Worm (Caenorhabditis elegans) whole organism, L3 larva: ENCODE measurements around the gene gcy-27.
A peak's percentile ranks its signal among the peaks of the same experiment; 100 is the strongest.

Experiments
- aly-2 ChIP-seq: fragments of 150-350 bp; optimal IDR thresholded peaks from 2 replicates; lab custom pipeline; 2014; ENCODE audit warnings: missing biosample characterization, missing genetic modification characterization
- ama-1 ChIP-seq: fragments of 150-350 bp; optimal IDR thresholded peaks from 2 replicates; lab custom pipeline; 2018
- ceh-82 ChIP-seq: fragments of 150-350 bp; optimal IDR thresholded peaks from 2 replicates; lab custom pipeline; 2014; ENCODE audit warnings: missing biosample characterization, missing genetic modification characterization
- ceh-9 ChIP-seq: sonication (generic microtip); optimal IDR thresholded peaks from 2 replicates; lab custom pipeline; 2018; ENCODE audit warnings: missing biosample characterization, missing genetic modification characterization
- daf-12 ChIP-seq: fragments of 150-350 bp; optimal IDR thresholded peaks from 2 replicates; lab custom pipeline; 2014; ENCODE audit warnings: missing biosample characterization, missing genetic modification reagents, missing genetic modification characterization
- egl-27 ChIP-seq: sonication (generic microtip); optimal IDR thresholded peaks from 4 replicates; lab custom pipeline; 2017; ENCODE audit warnings: missing biosample characterization, missing genetic modification reagents, missing genetic modification characterization
- elt-2 ChIP-seq: sonication (generic microtip); optimal IDR thresholded peaks from 2 replicates; lab custom pipeline; 2016; ENCODE audit warnings: missing genetic modification reagents, mild to moderate bottlenecking, missing genetic modification characterization, missing compliant biosample characterization
- elt-3 ChIP-seq, 3 experiments: fragments of 150-350 bp in 1 of 3; sonication (generic microtip) in 2 of 3; optimal IDR thresholded peaks; 2 replicates in 2 of 3; 4 replicates in 1 of 3; lab custom pipeline; 2014 to 2017; ENCODE audit warnings: missing biosample characterization in 3 of 3, missing genetic modification characterization in 3 of 3
- lin-15B ChIP-seq: fragments of 150-350 bp; optimal IDR thresholded peaks from 2 replicates; lab custom pipeline; 2014; ENCODE audit warnings: missing biosample characterization, missing genetic modification characterization
- lin-39 ChIP-seq: fragments of 150-350 bp; optimal IDR thresholded peaks from 2 replicates; lab custom pipeline; 2018; ENCODE audit warnings: missing biosample characterization, missing genetic modification reagents, missing genetic modification characterization
- lsy-12 ChIP-seq: sonication (generic microtip); optimal IDR thresholded peaks from 2 replicates; lab custom pipeline; 2016; ENCODE audit warnings: mild to moderate bottlenecking, missing genetic modification characterization, missing compliant biosample characterization
- nfya-1 ChIP-seq: sonication (generic microtip); optimal IDR thresholded peaks from 2 replicates; lab custom pipeline; 2017; ENCODE audit warnings: missing genetic modification characterization, mild to moderate bottlenecking, missing compliant biosample characterization, antibody characterized with exemption, moderate library complexity; ENCODE audit not compliant: insufficient read depth
- nhr-11 ChIP-seq: fragments of 150-350 bp; optimal IDR thresholded peaks from 2 replicates; lab custom pipeline; 2014; ENCODE audit warnings: missing biosample characterization, missing genetic modification characterization
- nhr-23 ChIP-seq: fragments of 150-350 bp; optimal IDR thresholded peaks from 2 replicates; lab custom pipeline; 2014; ENCODE audit warnings: missing biosample characterization, missing genetic modification reagents, missing genetic modification characterization
- nhr-25 ChIP-seq: sonication (generic microtip); optimal IDR thresholded peaks from 2 replicates; lab custom pipeline; 2017; ENCODE audit warnings: missing biosample characterization, missing genetic modification characterization
- nhr-77 ChIP-seq: fragments of 150-350 bp; optimal IDR thresholded peaks from 2 replicates; lab custom pipeline; 2014; ENCODE audit warnings: missing biosample characterization, missing genetic modification characterization
- sea-2 ChIP-seq: fragments of 150-350 bp; sonication (generic microtip); optimal IDR thresholded peaks from 4 replicates; lab custom pipeline; 2014; ENCODE audit warnings: missing biosample characterization, missing genetic modification reagents, missing genetic modification characterization
- unc-39 ChIP-seq: sonication (generic microtip); optimal IDR thresholded peaks from 4 replicates; lab custom pipeline; 2017; ENCODE audit warnings: missing biosample characterization, missing genetic modification characterization
- ztf-4 ChIP-seq: fragments of 150-350 bp; optimal IDR thresholded peaks from 2 replicates; lab custom pipeline; 2014; ENCODE audit warnings: missing biosample characterization, missing genetic modification characterization

gcy-27 gene

ce11 chrIV:17395910-17396309, 40.5 kb downstream of the gcy-27 start, which contains the start of gene sru-15:
Gene sru-15 (plus strand): TSS chrIV:17396210.
- TF ChIP-seq nhr-25 (tag; lab: Kevin White, UChicago) (no peak), unc-39 (tag; lab: Kevin White, UChicago) (no peak), elt-3 (tag; optimal IDR thresholded peaks at IDR 0.05; lab: Kevin White, UChicago) (no peak), nhr-23 (tag; lab: Kevin White, UChicago) (no peak), lin-15B (tag; lab: Kevin White, UChicago) (no peak), nfya-1 (no peak), ama-1 (no peak), sea-2 (GFP tag; lab: Kevin White, UChicago) (no peak)

ce11 chrIV:17387442-17387967, 48.9 kb downstream of the gcy-27 start, which contains the start of gene T02D1.8:
Gene T02D1.8 (minus strand): TSS chrIV:17387492.
- TF ChIP-seq ztf-4: no peak
- TF ChIP-seq elt-2 (tag; lab: Kevin White, UChicago): peak; percentile 67
- TF ChIP-seq lsy-12: no peak

- TF ChIP-seq nfya-1: no peak
- no peak for TF ChIP-seq lsy-12
- TF ChIP-seq ama-1: no peak
- no peak for TF ChIP-seq daf-12 (tag; lab: Kevin White, UChicago)
- no peak for TF ChIP-seq lin-39 (tag; lab: Kevin White, UChicago)
- TF ChIP-seq aly-2 (tag; lab: Kevin White, UChicago): no peak
- no peak for TF ChIP-seq nhr-11 (tag; lab: Kevin White, UChicago)
- no peak for TF ChIP-seq egl-27 (tag; lab: Kevin White, UChicago)
- no peak for TF ChIP-seq ceh-82
- no peak for TF ChIP-seq unc-39 (tag; lab: Kevin White, UChicago)
- no peak for TF ChIP-seq ceh-9 (tag; lab: Kevin White, UChicago)
- TF ChIP-seq nhr-77: no peak
- TF ChIP-seq, all 47 proteins: peak for 0
Measured at ce11 chrIV:17383046-17383445, 53.4 kb downstream of the gcy-27 start, which contains the start of gene C30H6.12. Gene C30H6.12 (plus strand): TSS chrIV:17383346.
